Fruit fly (Drosophila melanogaster): ENCODE measurements around the gene corn.
A peak's percentile ranks its signal among the peaks of the same experiment; 100 is the strongest.

corn gene

DNA sequence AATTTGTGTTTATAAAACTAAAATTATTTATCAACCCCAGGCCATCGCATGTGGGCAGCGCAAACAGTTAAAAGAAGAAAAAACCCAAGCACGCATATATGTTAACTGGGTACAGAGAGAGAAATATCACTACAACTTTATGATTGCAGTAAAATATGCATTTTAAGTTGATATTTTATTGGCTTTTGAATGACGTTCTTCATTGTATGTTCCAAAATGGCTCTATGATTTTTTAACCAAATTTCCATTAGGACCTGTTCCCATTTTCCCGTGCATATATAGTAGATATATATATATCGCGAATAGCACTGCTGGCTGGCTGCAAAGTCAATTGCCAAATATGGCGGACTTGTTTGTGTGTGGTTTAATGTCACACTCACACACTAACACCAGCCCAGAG, 60.3 kb downstream of the corn start:
- TF ChIP-seq rgr (GFP tag; optimal IDR thresholded peaks at IDR 0.05), result peak; percentile 8
- TF ChIP-seq CG9705 (GFP tag; optimal IDR thresholded peaks at IDR 0.05), result no peak
- TF ChIP-seq ey (GFP tag; optimal IDR thresholded peaks at IDR 0.05), result no peak
- TF ChIP-seq fru (GFP tag; optimal IDR thresholded peaks at IDR 0.05), result peak; percentile 6
- TF ChIP-seq usp (GFP tag; optimal IDR thresholded peaks at IDR 0.05), result no peak
- no peak for TF ChIP-seq Dfd (GFP tag; optimal IDR thresholded peaks at IDR 0.05)
- TF ChIP-seq Sp1 (GFP tag; optimal IDR thresholded peaks at IDR 0.05), result no peak
- no peak for TF ChIP-seq Rel (GFP tag; optimal IDR thresholded peaks at IDR 0.05)
- no peak for TF ChIP-seq Rel (tag; optimal IDR thresholded peaks at IDR 0.05)
- TF ChIP-seq OdsH (GFP tag; optimal IDR thresholded peaks at IDR 0.05), result no peak
- TF ChIP-seq foxo (GFP tag; optimal IDR thresholded peaks at IDR 0.05), result peak in 1 of 2 experiments; percentile 4

- no peak for TF ChIP-seq Vsx2 (GFP tag; optimal IDR thresholded peaks at IDR 0.05; ENCODE audit: partially characterized antibody)
- peak; percentile 87 for TF ChIP-seq fru (GFP tag; optimal IDR thresholded peaks at IDR 0.05)
These were observed 62.3 kb downstream of the corn start, which contains the start of gene form3 for dm6 chr3L:7094548-7095072. form3 (plus strand) TSS chr3L:7094818.

dm6 chr3L:7094020-7094419, 62.9 kb downstream of the corn start:
- TF ChIP-seq N (GFP tag; optimal IDR thresholded peaks at IDR 0.05) (no peak), Mio (GFP tag; optimal IDR thresholded peaks at IDR 0.05) (no peak), usp (GFP tag; optimal IDR thresholded peaks at IDR 0.05) (no peak), Dif (GFP tag; optimal IDR thresholded peaks at IDR 0.05; ENCODE audit: partially characterized antibody) (no peak), psq (GFP tag; optimal IDR thresholded peaks at IDR 0.05) (no peak), lola (GFP tag; optimal IDR thresholded peaks at IDR 0.05) (no peak), CG32264 (GFP tag; optimal IDR thresholded peaks at IDR 0.05) (no peak), br (GFP tag; optimal IDR thresholded peaks at IDR 0.05) (no peak), Rel (GFP tag; optimal IDR thresholded peaks at IDR 0.05) (no peak), Rel (tag; optimal IDR thresholded peaks at IDR 0.05) (no peak), Jra (GFP tag; optimal IDR thresholded peaks at IDR 0.05) (no peak), sage (GFP tag; optimal IDR thresholded peaks at IDR 0.05) (no peak), h (GFP tag; optimal IDR thresholded peaks at IDR 0.05) (no peak), pan (optimal IDR thresholded peaks at IDR 0.05) (no peak), CrebA (GFP tag; optimal IDR thresholded peaks at IDR 0.05; ENCODE audit: borderline replicate concordance) (no peak), ey (GFP tag; optimal IDR thresholded peaks at IDR 0.05) (no peak)
